Worm (Caenorhabditis elegans): ENCODE measurements around the gene ZK185.2.

DNA sequence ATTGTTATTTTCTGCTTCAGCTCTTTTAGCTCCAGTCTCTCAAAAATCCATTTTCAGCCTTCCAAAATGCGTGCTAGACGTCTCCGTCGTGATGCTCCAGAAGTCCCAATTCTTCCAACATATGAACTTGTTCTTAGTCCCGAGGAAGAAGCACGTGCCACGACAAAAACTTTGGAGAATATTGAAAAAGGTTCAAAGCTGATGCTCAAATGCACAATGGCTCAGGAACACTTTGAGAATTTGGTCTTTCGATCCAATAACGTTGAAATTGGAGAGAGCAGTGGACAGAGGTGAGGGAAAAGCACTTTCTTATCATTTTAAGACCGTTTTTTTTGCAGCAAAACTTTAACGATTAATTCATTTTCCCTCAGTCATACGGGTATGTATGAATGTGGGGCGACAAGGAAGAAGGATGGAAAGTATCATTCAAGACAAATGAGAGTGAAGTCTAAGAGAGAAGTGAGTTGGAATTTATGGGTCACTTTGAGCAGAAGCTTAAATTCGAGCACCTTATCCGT is 26.3 kb downstream of the ZK185.2 start, which contains the start of gene igeg-1:
- TF ChIP-seq nfya-1 (tag; optimal IDR thresholded peaks at IDR 0.05): no peak
- TF ChIP-seq pha-4 (tag; optimal IDR thresholded peaks at IDR 0.05): no peak
- no peak for TF ChIP-seq ama-1 (optimal IDR thresholded peaks at IDR 0.05)
- no peak for TF ChIP-seq ceh-30 (tag; optimal IDR thresholded peaks at IDR 0.05)
- no peak for TF ChIP-seq C08G9.2 (tag; optimal IDR thresholded peaks at IDR 0.05)
- TF ChIP-seq fkh-10 (GFP tag; optimal IDR thresholded peaks at IDR 0.05): no peak
- no peak for TF ChIP-seq dmd-4 (tag; optimal IDR thresholded peaks at IDR 0.05; ENCODE audit: borderline replicate concordance)
